Worm (Caenorhabditis elegans): ENCODE measurements around the gene mrp-5.
"Not testable (repeated sequence)": the region's sequence is repeated elsewhere in the genome, so short reads cannot be mapped to it uniquely, and the experiment has no call there.

Gene mrp-5

ce11 chrX:14973085-14973484 is 27.0 kb upstream of the mrp-5 start:
- no peak for TF ChIP-seq ztf-29 (GFP tag; IDR thresholded peaks at IDR 0.05)
- no peak for TF ChIP-seq tab-1 (GFP tag; IDR thresholded peaks at IDR 0.05)
- TF ChIP-seq ref-1 (GFP tag; conservative IDR thresholded peaks at IDR 0.05), result no peak
- TF ChIP-seq klf-2 (GFP tag; conservative IDR thresholded peaks at IDR 0.05), result no peak
- TF ChIP-seq cog-1 (tag; optimal IDR thresholded peaks at IDR 0.05), result no peak
- TF ChIP-seq flt-1 (GFP tag; IDR thresholded peaks at IDR 0.05), result no peak
- TF ChIP-seq T22C8.4 (GFP tag; IDR thresholded peaks at IDR 0.05), result no peak
- no peak for TF ChIP-seq ztf-23 (GFP tag; IDR thresholded peaks at IDR 0.05)
- no peak for TF ChIP-seq med-1 (GFP tag; optimal IDR thresholded peaks at IDR 0.05; ENCODE audit: insufficient read depth)

- TF ChIP-seq T22C8.4 (GFP tag; IDR thresholded peaks at IDR 0.05), result 0 out of 2 replicates have a peak, but pooled peaks have one; percentile 39
- TF ChIP-seq flt-1 (GFP tag; IDR thresholded peaks at IDR 0.05), result no peak
Measured at ce11 chrX:14970221-14970801, 24.2 kb upstream of the mrp-5 start, which contains the start of the genes flwr-1 and tbc-1. flwr-1 (minus strand) TSS chrX:14970271. tbc-1 (plus strand) TSS chrX:14970751.

- TF ChIP-seq ztf-23 (GFP tag; IDR thresholded peaks at IDR 0.05) (no peak), flt-1 (GFP tag; IDR thresholded peaks at IDR 0.05) (no peak), klf-2 (GFP tag; conservative IDR thresholded peaks at IDR 0.05) (no peak), ref-1 (GFP tag; conservative IDR thresholded peaks at IDR 0.05) (no peak), cog-1 (tag; optimal IDR thresholded peaks at IDR 0.05) (no peak), ztf-29 (GFP tag; IDR thresholded peaks at IDR 0.05) (no peak), T22C8.4 (GFP tag; IDR thresholded peaks at IDR 0.05) (no peak), tab-1 (GFP tag; IDR thresholded peaks at IDR 0.05) (no peak), med-1 (GFP tag; optimal IDR thresholded peaks at IDR 0.05; ENCODE audit: insufficient read depth) (no peak)
Measured at ce11 chrX:14969615-14970014, 23.5 kb upstream of the mrp-5 start.

- not testable (repeated sequence) for TF ChIP-seq ref-1 (GFP tag; conservative IDR thresholded peaks at IDR 0.05); ztf-29 (GFP tag; IDR thresholded peaks at IDR 0.05); flt-1 (GFP tag; IDR thresholded peaks at IDR 0.05)
Measured at ce11 chrX:14966515-14966914, 20.4 kb upstream of the mrp-5 start, which contains the start of gene F20D1.22. F20D1.22 (plus strand) TSS chrX:14966815.

- TF ChIP-seq ztf-23 (GFP tag; IDR thresholded peaks at IDR 0.05) (no peak), ref-1 (GFP tag; conservative IDR thresholded peaks at IDR 0.05) (no peak), ztf-29 (GFP tag; IDR thresholded peaks at IDR 0.05) (no peak), flt-1 (GFP tag; IDR thresholded peaks at IDR 0.05) (no peak), klf-2 (GFP tag; conservative IDR thresholded peaks at IDR 0.05) (no peak), cog-1 (tag; optimal IDR thresholded peaks at IDR 0.05) (no peak), T22C8.4 (GFP tag; IDR thresholded peaks at IDR 0.05) (no peak), med-1 (GFP tag; optimal IDR thresholded peaks at IDR 0.05; ENCODE audit: insufficient read depth) (no peak), tab-1 (GFP tag; IDR thresholded peaks at IDR 0.05) (no peak)
Measured at ce11 chrX:14965761-14966160, 19.6 kb upstream of the mrp-5 start, which contains the start of gene F45B8.5. F45B8.5 (plus strand) TSS chrX:14966061.

ce11 chrX:14964253-14964652 is 18.1 kb upstream of the mrp-5 start, which contains the start of gene rgs-11:
rgs-11 (plus strand) TSS chrX:14964553.
- TF ChIP-seq ztf-29 (GFP tag; IDR thresholded peaks at IDR 0.05) (no peak), cog-1 (tag; optimal IDR thresholded peaks at IDR 0.05) (no peak), T22C8.4 (GFP tag; IDR thresholded peaks at IDR 0.05) (no peak), klf-2 (GFP tag; conservative IDR thresholded peaks at IDR 0.05) (no peak), med-1 (GFP tag; optimal IDR thresholded peaks at IDR 0.05; ENCODE audit: insufficient read depth) (no peak), ref-1 (GFP tag; conservative IDR thresholded peaks at IDR 0.05) (no peak), ztf-23 (GFP tag; IDR thresholded peaks at IDR 0.05) (no peak), tab-1 (GFP tag; IDR thresholded peaks at IDR 0.05) (no peak)

- TF ChIP-seq klf-2 (GFP tag; conservative IDR thresholded peaks at IDR 0.05) (no peak), T22C8.4 (GFP tag; IDR thresholded peaks at IDR 0.05) (no peak), med-1 (GFP tag; optimal IDR thresholded peaks at IDR 0.05; ENCODE audit: insufficient read depth) (no peak), cog-1 (tag; optimal IDR thresholded peaks at IDR 0.05) (no peak), tab-1 (GFP tag; IDR thresholded peaks at IDR 0.05) (no peak)
Measured at ce11 chrX:14962456-14962855, 16.3 kb upstream of the mrp-5 start, which contains the start of gene rgs-10. rgs-10 (plus strand) TSS chrX:14962756.

- TF ChIP-seq tab-1 (GFP tag; IDR thresholded peaks at IDR 0.05) (no peak), T22C8.4 (GFP tag; IDR thresholded peaks at IDR 0.05) (no peak), flt-1 (GFP tag; IDR thresholded peaks at IDR 0.05) (no peak), med-1 (GFP tag; optimal IDR thresholded peaks at IDR 0.05; ENCODE audit: insufficient read depth) (no peak), ztf-23 (GFP tag; IDR thresholded peaks at IDR 0.05) (no peak)
Measured at ce11 chrX:14961471-14961870, 15.4 kb upstream of the mrp-5 start, which contains the start of gene idpp-3. idpp-3 (minus strand) TSS chrX:14961571.

ce11 chrX:14960841-14961240 is 14.7 kb upstream of the mrp-5 start:
- no peak for TF ChIP-seq ztf-29 (GFP tag; IDR thresholded peaks at IDR 0.05)
- no peak; the same call in 1 of the 2 replicates for TF ChIP-seq tab-1 (GFP tag; IDR thresholded peaks at IDR 0.05)
- no peak for TF ChIP-seq T22C8.4 (GFP tag; IDR thresholded peaks at IDR 0.05)
- no peak for TF ChIP-seq cog-1 (tag; optimal IDR thresholded peaks at IDR 0.05)
- no peak for TF ChIP-seq flt-1 (GFP tag; IDR thresholded peaks at IDR 0.05)
- TF ChIP-seq ztf-23 (GFP tag; IDR thresholded peaks at IDR 0.05), result no peak
- no peak for TF ChIP-seq ref-1 (GFP tag; conservative IDR thresholded peaks at IDR 0.05)
- no peak for TF ChIP-seq med-1 (GFP tag; optimal IDR thresholded peaks at IDR 0.05; ENCODE audit: insufficient read depth)
- TF ChIP-seq klf-2 (GFP tag; conservative IDR thresholded peaks at IDR 0.05), result no peak

ce11 chrX:14959393-14960073 is 13.4 kb upstream of the mrp-5 start:
- TF ChIP-seq ref-1 (GFP tag; conservative IDR thresholded peaks at IDR 0.05) (no peak), med-1 (GFP tag; optimal IDR thresholded peaks at IDR 0.05; ENCODE audit: insufficient read depth) (no peak), cog-1 (tag; optimal IDR thresholded peaks at IDR 0.05) (no peak), T22C8.4 (GFP tag; IDR thresholded peaks at IDR 0.05) (no peak), flt-1 (GFP tag; IDR thresholded peaks at IDR 0.05) (no peak), tab-1 (GFP tag; IDR thresholded peaks at IDR 0.05) (no peak), ztf-29 (GFP tag; IDR thresholded peaks at IDR 0.05) (no peak), klf-2 (GFP tag; conservative IDR thresholded peaks at IDR 0.05) (no peak), ztf-23 (GFP tag; IDR thresholded peaks at IDR 0.05) (no peak)
